Worm (Caenorhabditis elegans) whole organism, L1 larva: ENCODE data around the gene flp-15.

Experiments
- alr-1 ChIP-seq: fragments of 200-800 bp; sonication (Bioruptor generic); optimal IDR thresholded peaks from 2 replicates; lab custom pipeline; 2018; ENCODE audit warnings: borderline replicate concordance, mild to moderate bottlenecking, missing genetic modification characterization, missing compliant biosample characterization
- ceh-8 ChIP-seq: fragments of 200-800 bp; sonication (Bioruptor generic); optimal IDR thresholded peaks from 2 replicates; lab custom pipeline; 2018; ENCODE audit warnings: mild to moderate bottlenecking, missing genetic modification characterization, moderate library complexity, missing compliant biosample characterization
- ceh-90 ChIP-seq: sonication (generic microtip); optimal IDR thresholded peaks from 2 replicates; lab custom pipeline; 2016; ENCODE audit warnings: missing genetic modification characterization, missing compliant biosample characterization
- dpl-1 ChIP-seq, 3 experiments: fragments of 150-350 bp in 2 of 3; sonication (generic microtip) in 1 of 3; optimal IDR thresholded peaks; 2 replicates each; lab custom pipeline; 2014 to 2017; ENCODE audit warnings: missing biosample characterization in 3 of 3, missing genetic modification characterization in 3 of 3, missing genetic modification reagents in 3 of 3
- efl-1 ChIP-seq, 4 experiments: fragments of 150-350 bp; optimal IDR thresholded peaks in 3 of 4; peaks in 1 of 4; 1 replicate in 1 of 4; 2 replicates in 3 of 4; lab custom pipeline; 2014; ENCODE audit warnings: missing biosample characterization in 2 of 4, missing genetic modification characterization in 2 of 4, missing genetic modification reagents in 2 of 4
- efl-3 ChIP-seq: fragments of 200-800 bp; sonication (Bioruptor generic); optimal IDR thresholded peaks from 2 replicates; lab custom pipeline; 2018; ENCODE audit warnings: mild to moderate bottlenecking, missing genetic modification characterization, missing compliant biosample characterization
- egl-13 ChIP-seq: sonication (generic microtip); optimal IDR thresholded peaks from 2 replicates; lab custom pipeline; 2016; ENCODE audit warnings: missing genotype, missing genetic modification reagents, missing genetic modification characterization, missing compliant biosample characterization
- elt-2 ChIP-seq: sonication (generic microtip); optimal IDR thresholded peaks from 2 replicates; lab custom pipeline; 2016; ENCODE audit warnings: missing genetic modification characterization, mild to moderate bottlenecking, inconsistent platforms, missing compliant biosample characterization, missing genetic modification reagents
- fkh-4 ChIP-seq: sonication (generic microtip); optimal IDR thresholded peaks from 2 replicates; lab custom pipeline; 2016; ENCODE audit warnings: missing compliant biosample characterization, missing genetic modification characterization, borderline replicate concordance
- fkh-8 ChIP-seq: sonication (generic microtip); optimal IDR thresholded peaks from 2 replicates; lab custom pipeline; 2016; ENCODE audit warnings: mild to moderate bottlenecking, missing genetic modification characterization, missing compliant biosample characterization
- hpl-2 ChIP-seq: fragments of 150-350 bp; optimal IDR thresholded peaks from 2 replicates; lab custom pipeline; 2014; ENCODE audit warnings: missing biosample characterization, missing genetic modification reagents, missing genetic modification characterization
- irx-1 ChIP-seq: sonication (generic microtip); optimal IDR thresholded peaks from 2 replicates; lab custom pipeline; 2016; ENCODE audit warnings: missing genetic modification characterization, missing compliant biosample characterization
- isw-1 ChIP-seq: fragments of 200-800 bp; sonication (Bioruptor generic); IDR thresholded peaks from 2 replicates; pipeline ENCODE4 v1.3.6; 2022; ENCODE audit warnings: missing genetic modification characterization, missing compliant biosample characterization
- lin-14 ChIP-seq: fragments of 200-800 bp; sonication (Bioruptor generic); optimal IDR thresholded peaks from 2 replicates; lab custom pipeline; 2018; ENCODE audit warnings: mild to moderate bottlenecking, missing genetic modification characterization, moderate library complexity, missing compliant biosample characterization
- lin-15B ChIP-seq: fragments of 150-350 bp; sonication (generic microtip); optimal IDR thresholded peaks from 3 replicates; lab custom pipeline; 2014; ENCODE audit warnings: missing biosample characterization, missing genetic modification characterization
- lin-39 ChIP-seq: fragments of 150-350 bp; optimal IDR thresholded peaks from 2 replicates; lab custom pipeline; 2014; ENCODE audit warnings: missing biosample characterization, missing genetic modification reagents, missing genetic modification characterization
- mep-1 ChIP-seq: fragments of 150-350 bp; optimal IDR thresholded peaks from 2 replicates; lab custom pipeline; 2014; ENCODE audit warnings: missing biosample characterization, missing genetic modification characterization
- nhr-19 ChIP-seq: fragments of 200-800 bp; sonication (Bioruptor generic); conservative IDR thresholded peaks from 2 replicates; pipeline ENCODE4 v1.3.6; 2022; ENCODE audit warnings: missing genetic modification characterization, missing compliant biosample characterization
- nhr-20 ChIP-seq: sonication (generic microtip); optimal IDR thresholded peaks from 2 replicates; lab custom pipeline; 2016; ENCODE audit warnings: mild to moderate bottlenecking, missing genetic modification characterization, missing compliant biosample characterization
- nhr-237 ChIP-seq: fragments of 150-350 bp; optimal IDR thresholded peaks from 2 replicates; lab custom pipeline; 2014; ENCODE audit warnings: missing biosample characterization, missing genetic modification characterization
- nhr-28 ChIP-seq: fragments of 150-350 bp; optimal IDR thresholded peaks from 2 replicates; lab custom pipeline; 2014; ENCODE audit warnings: missing biosample characterization, missing genetic modification characterization
- nhr-71 ChIP-seq: sonication (generic microtip); optimal IDR thresholded peaks from 2 replicates; lab custom pipeline; 2016; ENCODE audit warnings: mild to moderate bottlenecking, missing genetic modification characterization, moderate library complexity, missing compliant biosample characterization
- nhr-84 ChIP-seq: sonication (generic microtip); optimal IDR thresholded peaks from 2 replicates; lab custom pipeline; 2017; ENCODE audit warnings: missing biosample characterization, missing genetic modification characterization
- nhr-85 ChIP-seq: sonication (generic microtip); peaks from one replicate; lab custom pipeline; 2016; ENCODE audit warnings: missing genetic modification characterization, inconsistent platforms, missing compliant biosample characterization
- skn-1 ChIP-seq: fragments of 150-350 bp; optimal IDR thresholded peaks from 2 replicates; lab custom pipeline; 2014; ENCODE audit warnings: missing biosample characterization, missing genetic modification characterization
- sup-37 ChIP-seq: fragments of 200-800 bp; sonication (Bioruptor generic); optimal IDR thresholded peaks from 2 replicates; lab custom pipeline; 2018; ENCODE audit warnings: mild to moderate bottlenecking, missing genetic modification characterization, missing compliant biosample characterization
- tbx-2 ChIP-seq: sonication (generic microtip); optimal IDR thresholded peaks from 2 replicates; lab custom pipeline; 2016; ENCODE audit warnings: missing genetic modification characterization, missing compliant biosample characterization
- tlp-1 ChIP-seq: fragments of 150-350 bp; optimal IDR thresholded peaks from 2 replicates; lab custom pipeline; 2014; ENCODE audit warnings: missing biosample characterization, missing genetic modification characterization
- unc-130 ChIP-seq: fragments of 150-350 bp; optimal IDR thresholded peaks from 2 replicates; lab custom pipeline; 2017; ENCODE audit warnings: missing biosample characterization, missing genetic modification characterization, inconsistent platforms
- unc-62 ChIP-seq: fragments of 150-350 bp; optimal IDR thresholded peaks from 2 replicates; lab custom pipeline; 2014; ENCODE audit warnings: missing biosample characterization, missing genetic modification reagents, missing genetic modification characterization
- unc-98 ChIP-seq: fragments of 200-800 bp; sonication (Bioruptor generic); IDR thresholded peaks from 2 replicates; pipeline ENCODE4 v1.3.6; 2022; ENCODE audit warnings: missing genetic modification characterization, missing compliant biosample characterization
- zip-4 ChIP-seq: fragments of 200-800 bp; sonication (Bioruptor generic); optimal IDR thresholded peaks from 2 replicates; lab custom pipeline; 2018; ENCODE audit warnings: mild to moderate bottlenecking, missing genetic modification characterization, moderate library complexity, missing compliant biosample characterization

flp-15 gene

DNA sequence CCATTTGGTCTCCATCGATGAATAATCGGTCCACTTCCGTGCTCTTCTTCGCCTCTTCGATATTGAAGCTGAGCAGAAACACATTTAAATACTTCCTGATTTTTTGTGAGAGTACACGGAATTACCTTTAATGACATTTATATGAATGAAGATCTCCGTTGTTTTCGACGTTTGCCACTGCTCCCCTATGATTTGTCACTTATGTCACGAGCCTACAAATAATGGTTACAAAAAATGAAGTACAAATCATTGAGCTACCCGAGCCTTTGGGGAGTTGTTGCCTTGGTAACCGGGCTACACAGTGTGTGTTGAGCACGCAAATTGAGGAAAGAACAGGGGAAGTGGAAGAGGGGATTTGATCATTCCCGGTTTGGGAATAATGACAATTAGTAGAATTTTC, 18.7 kb upstream of the flp-15 start, which contains the start of gene dyf-2:
Gene dyf-2, minus strand, starts transcription at position 137 of the 400 bp plus-strand sequence.
- no peak for TF ChIP-seq lin-15B
- no peak for TF ChIP-seq lin-14 (GFP tag; lab: Kevin White, UChicago)
- no peak for TF ChIP-seq irx-1 (tag; lab: Kevin White, UChicago)
- no peak for TF ChIP-seq nhr-85 (tag; lab: Kevin White, UChicago)
- TF ChIP-seq nhr-20 (tag; lab: Kevin White, UChicago), result no peak
- TF ChIP-seq nhr-71 (tag; lab: Kevin White, UChicago), result peak; percentile 16
- TF ChIP-seq ceh-90 (tag; lab: Kevin White, UChicago), result no peak
- TF ChIP-seq mep-1 (tag; lab: Kevin White, UChicago), result no peak
- no peak for TF ChIP-seq nhr-237 (tag; lab: Kevin White, UChicago)
- no peak for TF ChIP-seq tlp-1 (tag; lab: Kevin White, UChicago)
- TF ChIP-seq ceh-8 (GFP tag; lab: Kevin White, UChicago), result peak; percentile 53
- TF ChIP-seq dpl-1 (GFP tag; optimal IDR thresholded peaks at IDR 0.05; lab: Kevin White, UChicago), result no peak
- TF ChIP-seq unc-98, result no peak
- TF ChIP-seq lin-39 (tag; lab: Kevin White, UChicago), result no peak
- TF ChIP-seq fkh-8 (tag; lab: Kevin White, UChicago), result peak; percentile 76
- no peak for TF ChIP-seq fkh-4 (tag; lab: Kevin White, UChicago)
- TF ChIP-seq isw-1 (GFP tag; lab: Robert Waterston, UW), result no peak
- no peak for TF ChIP-seq alr-1 (tag; lab: Kevin White, UChicago)
- TF ChIP-seq, all 84 proteins: peak for 3

DNA sequence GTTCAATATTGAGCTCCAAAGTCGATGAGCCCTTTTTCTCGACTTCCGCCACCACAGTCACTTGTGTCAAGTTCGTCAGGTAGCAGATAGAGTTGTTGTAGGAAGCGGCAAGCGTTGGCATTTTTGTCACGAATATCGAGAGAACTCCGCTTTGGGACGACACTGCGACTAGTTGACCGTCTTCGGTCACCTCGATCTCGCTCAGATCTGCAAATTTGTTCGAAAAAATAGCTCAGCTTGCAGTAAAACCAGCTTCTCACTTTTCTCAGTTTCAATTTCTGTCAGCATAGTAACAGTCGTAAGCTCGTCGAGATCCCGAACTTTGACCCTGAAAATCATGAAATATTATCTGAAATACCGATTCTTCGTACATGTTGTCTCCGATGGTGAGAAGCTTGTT, 16.6 kb upstream of the flp-15 start:
- TF ChIP-seq nhr-19 (GFP tag; lab: Robert Waterston, UW) (no peak), unc-62 (GFP tag; lab: Kevin White, UChicago) (no peak)

- TF ChIP-seq nhr-28 (tag; lab: Kevin White, UChicago) (no peak), efl-1 (optimal IDR thresholded peaks at IDR 0.05; lab: Kevin White, UChicago) (peak in 1 of 2 experiments; percentile 40), efl-1 (GFP tag; optimal IDR thresholded peaks at IDR 0.05 in 1 of 2; lab: Kevin White, UChicago) (no peak), unc-130 (tag; lab: Kevin White, UChicago) (no peak)
These were observed 15.6 kb upstream of the flp-15 start for ce11 chrIII:13683275-13683674.

DNA sequence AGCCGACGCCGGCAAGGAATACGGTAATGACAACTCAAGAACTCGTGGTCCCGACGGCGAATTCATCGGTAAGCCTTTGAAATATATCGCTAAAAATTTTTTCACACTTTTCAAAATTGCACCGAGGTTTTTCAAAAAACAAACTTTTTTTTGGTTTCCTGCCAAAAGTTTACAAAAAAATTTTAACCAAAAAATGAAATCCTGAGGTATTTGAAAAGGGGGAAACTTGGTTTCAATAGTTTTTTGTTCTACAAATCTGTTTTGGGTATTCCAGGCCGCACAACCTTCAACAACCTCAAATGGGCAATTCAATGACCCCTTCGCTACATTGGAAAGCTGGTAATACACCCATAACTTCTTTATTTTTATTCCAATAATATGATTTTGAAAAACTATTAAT, 14.4 kb upstream of the flp-15 start:
- no peak for TF ChIP-seq egl-13 (tag; lab: Kevin White, UChicago)
- TF ChIP-seq unc-62 (GFP tag; lab: Kevin White, UChicago), result no peak
- no peak for TF ChIP-seq efl-1 (optimal IDR thresholded peaks at IDR 0.05; lab: Kevin White, UChicago)
- TF ChIP-seq efl-1 (GFP tag; optimal IDR thresholded peaks at IDR 0.05 in 1 of 2; lab: Kevin White, UChicago), result peak in 1 of 2 experiments; percentile 15

DNA sequence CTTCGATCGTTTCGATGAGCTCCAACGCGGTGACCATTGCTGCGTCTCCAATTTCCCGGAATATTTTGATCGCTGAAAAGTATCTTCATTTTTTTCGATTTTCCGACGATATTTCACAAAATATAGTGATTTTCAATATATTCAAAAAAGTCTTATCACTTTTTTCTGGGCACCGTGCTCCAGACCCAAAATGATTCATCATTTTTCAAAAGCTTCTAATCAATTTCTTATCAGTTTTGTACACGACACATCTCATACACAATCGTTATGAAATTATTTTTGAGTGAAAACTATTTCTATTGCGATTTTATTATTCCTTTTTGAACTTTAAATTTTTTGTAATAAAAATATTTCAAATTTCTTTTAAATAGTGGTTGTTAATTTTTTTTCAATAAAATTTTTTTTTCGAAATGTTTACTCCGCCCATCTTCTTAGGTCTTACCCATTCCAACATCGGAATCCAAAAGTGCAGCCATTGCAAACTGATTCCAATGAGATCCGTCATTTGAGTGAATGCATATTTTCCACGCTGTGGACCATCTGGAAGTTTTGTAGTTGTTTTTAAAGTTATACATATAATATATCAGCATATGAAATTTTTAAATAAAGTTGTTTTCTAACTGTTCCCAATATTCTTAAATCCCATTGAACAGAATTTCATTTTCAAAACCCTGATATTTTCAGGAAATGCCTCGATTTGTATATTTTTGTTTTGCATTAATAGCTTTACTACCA, 11.3 kb upstream of the flp-15 start, which contains the start of gene sid-2:
Gene sid-2, plus strand, starts transcription at position 685 of the 735 bp plus-strand sequence.
- TF ChIP-seq elt-2 (peak; percentile 56), dpl-1 (GFP tag; optimal IDR thresholded peaks at IDR 0.05; lab: Kevin White, UChicago) (no peak), nhr-237 (tag; lab: Kevin White, UChicago) (no peak), tbx-2 (tag; lab: Kevin White, UChicago) (no peak), unc-98 (no peak), nhr-85 (tag; lab: Kevin White, UChicago) (peak; percentile 12), sup-37 (GFP tag; lab: Kevin White, UChicago) (no peak), efl-1 (optimal IDR thresholded peaks at IDR 0.05; lab: Kevin White, UChicago) (no peak), efl-1 (GFP tag; optimal IDR thresholded peaks at IDR 0.05 in 1 of 2; lab: Kevin White, UChicago) (peak in 1 of 2 experiments; percentile 43), zip-4 (GFP tag; lab: Kevin White, UChicago) (no peak), hpl-2 (GFP tag; lab: Kevin White, UChicago) (no peak), nhr-84 (tag; lab: Kevin White, UChicago) (no peak), skn-1 (no peak), efl-3 (GFP tag; lab: Kevin White, UChicago) (no peak)
